Worm (Caenorhabditis elegans) whole organism, young adult: ENCODE measurements around the gene K01A11.3.

Experiments
- ccch-3 ChIP-seq: fragments of 200-800 bp; sonication (Bioruptor generic); optimal IDR thresholded peaks from 2 replicates; lab custom pipeline; 2018; ENCODE audit warnings: mild to moderate bottlenecking, missing genetic modification characterization, missing compliant biosample characterization
- fkh-3 ChIP-seq: sonication (generic microtip); optimal IDR thresholded peaks from 2 replicates; lab custom pipeline; 2016; ENCODE audit warnings: mild to moderate bottlenecking, missing genetic modification characterization, missing compliant biosample characterization
- lag-1 ChIP-seq: fragments of 200-800 bp; sonication (Bioruptor generic); IDR thresholded peaks from 2 replicates; pipeline ENCODE4 v1.3.6; 2022; ENCODE audit warnings: missing genetic modification reagents, missing genetic modification characterization, missing compliant biosample characterization
- lir-1 ChIP-seq: fragments of 200-800 bp; sonication (Bioruptor generic); conservative IDR thresholded peaks from 2 replicates; pipeline ENCODE4 v1.3.6; 2022; ENCODE audit warnings: missing genetic modification reagents, missing genetic modification characterization, missing compliant biosample characterization
- snpc-4 ChIP-seq, 5 experiments: fragments of 150-350 bp in 1 of 5; sonication (generic microtip) in 4 of 5; optimal IDR thresholded peaks; 2 replicates each; lab custom pipeline; 2014 to 2018; ENCODE audit warnings: missing genetic modification characterization in 5 of 5, missing biosample characterization in 3 of 5, antibody characterized with exemption in 2 of 5, mild to moderate bottlenecking in 2 of 5, missing compliant biosample characterization in 2 of 5, missing genotype in 2 of 5, moderate library complexity in 2 of 5, missing genetic modification reagents in 1 of 5
- somi-1 ChIP-seq: fragments of 200-800 bp; sonication (Bioruptor generic); optimal IDR thresholded peaks from 2 replicates; lab custom pipeline; 2018; ENCODE audit warnings: mild to moderate bottlenecking, missing genetic modification characterization, missing compliant biosample characterization
- unc-130 ChIP-seq: sonication (generic microtip); optimal IDR thresholded peaks from 2 replicates; lab custom pipeline; 2016; ENCODE audit warnings: missing genetic modification reagents, missing genetic modification characterization, missing compliant biosample characterization
- ztf-3 ChIP-seq: fragments of 200-800 bp; sonication (Bioruptor generic); optimal IDR thresholded peaks from 2 replicates; lab custom pipeline; 2018; ENCODE audit warnings: mild to moderate bottlenecking, missing genetic modification characterization, missing compliant biosample characterization

ce11 chrIII:3475497-3475896 lies 23.1 kb upstream of the K01A11.3 start, which contains the start of gene C34C12.9:
- TF ChIP-seq ztf-3 (no peak), lir-1 (GFP tag; lab: Robert Waterston, UW) (no peak), snpc-4 (GFP tag; optimal IDR thresholded peaks at IDR 0.05; lab: Kevin White, UChicago) (no peak), snpc-4 (tag; optimal IDR thresholded peaks at IDR 0.05; lab: Kevin White, UChicago) (no peak), somi-1 (GFP tag; lab: Kevin White, UChicago) (no peak), unc-130 (no peak), fkh-3 (tag; lab: Kevin White, UChicago) (no peak), lag-1 (GFP tag; lab: Robert Waterston, UW) (no peak), ccch-3 (GFP tag; lab: Kevin White, UChicago) (no peak)
